Worm (Caenorhabditis elegans): ENCODE data around the gene sip-1.

Gene sip-1

ce11 chrIII:10462935-10463548 is 43.6 kb downstream of the sip-1 start:
- TF ChIP-seq B0310.2 (tag; optimal IDR thresholded peaks at IDR 0.05), result no peak

ce11 chrIII:10461164-10461546 is 45.4 kb downstream of the sip-1 start, which contains the start of gene atx-2:
atx-2 (plus strand) TSS chrIII:10461389.
- no peak for TF ChIP-seq ama-1 (optimal IDR thresholded peaks at IDR 0.05)
- TF ChIP-seq flt-1 (GFP tag; IDR thresholded peaks at IDR 0.05), result peak; percentile 95
- TF ChIP-seq pes-1 (GFP tag; IDR thresholded peaks at IDR 0.05), result peak; percentile 98
- TF ChIP-seq ets-7 (tag; optimal IDR thresholded peaks at IDR 0.05), result peak; percentile 91
- TF ChIP-seq ceh-36 (tag; optimal IDR thresholded peaks at IDR 0.05), result peak; percentile 97
- peak; percentile 99 for TF ChIP-seq F13C5.2 (tag; optimal IDR thresholded peaks at IDR 0.05)
- peak; percentile 92 for TF ChIP-seq hnd-1 (tag; optimal IDR thresholded peaks at IDR 0.05)
- peak; percentile 97 for TF ChIP-seq ceh-13 (GFP tag; optimal IDR thresholded peaks at IDR 0.05)
- peak; percentile 96 for TF ChIP-seq B0310.2 (tag; optimal IDR thresholded peaks at IDR 0.05)
- peak; percentile 99 for TF ChIP-seq sea-1 (GFP tag; conservative IDR thresholded peaks at IDR 0.05)
- TF ChIP-seq tbx-37 (GFP tag; conservative IDR thresholded peaks at IDR 0.05), result peak; percentile 98
- peak; percentile 97 for TF ChIP-seq tbx-11 (GFP tag; IDR thresholded peaks at IDR 0.05)
- peak; percentile 95 for TF ChIP-seq scrt-1 (GFP tag; IDR thresholded peaks at IDR 0.05)
- peak; percentile 95 for TF ChIP-seq aly-1 (tag; optimal IDR thresholded peaks at IDR 0.05)
- peak; percentile 88 for TF ChIP-seq hmbx-1 (tag; optimal IDR thresholded peaks at IDR 0.05)
- TF ChIP-seq hmg-4 (GFP tag; optimal IDR thresholded peaks at IDR 0.05), result peak; percentile 99
- peak; percentile 95 for TF ChIP-seq tra-4 (tag; optimal IDR thresholded peaks at IDR 0.05)

- TF ChIP-seq tbx-11 (GFP tag; IDR thresholded peaks at IDR 0.05) (peak; percentile 23; the same call in 1 of the 2 replicates), pes-1 (GFP tag; IDR thresholded peaks at IDR 0.05) (peak; percentile 75), tra-4 (tag; optimal IDR thresholded peaks at IDR 0.05) (no peak), hmbx-1 (tag; optimal IDR thresholded peaks at IDR 0.05) (no peak), scrt-1 (GFP tag; IDR thresholded peaks at IDR 0.05) (peak; percentile 35; the same call in 1 of the 2 replicates), ceh-36 (tag; optimal IDR thresholded peaks at IDR 0.05) (no peak), sea-1 (GFP tag; conservative IDR thresholded peaks at IDR 0.05) (0 out of 2 replicates have a peak, but pooled peaks have one; percentile 11), B0310.2 (tag; optimal IDR thresholded peaks at IDR 0.05) (no peak), flt-1 (GFP tag; IDR thresholded peaks at IDR 0.05) (peak; percentile 28; the same call in 1 of the 2 replicates), tbx-37 (GFP tag; conservative IDR thresholded peaks at IDR 0.05) (peak; percentile 60; the same call in 1 of the 2 replicates)
Measured at ce11 chrIII:10460427-10461163, 46.0 kb downstream of the sip-1 start, which contains the start of gene ecps-1. ecps-1 (minus strand) TSS chrIII:10460551.
